Worm (Caenorhabditis elegans) whole organism, early embryonic: ENCODE measurements around the gene ttr-48.

ENCODE experiments used
- B0310.2 ChIP-seq: sonication (generic microtip); optimal IDR thresholded peaks from 2 replicates; lab custom pipeline; 2016; ENCODE audit warnings: mild to moderate bottlenecking, missing genetic modification characterization, missing compliant biosample characterization
- F13C5.2 ChIP-seq: sonication (generic microtip); optimal IDR thresholded peaks from 2 replicates; lab custom pipeline; 2017; ENCODE audit warnings: mild to moderate bottlenecking, missing genetic modification characterization, inconsistent platforms, missing compliant biosample characterization
- aly-1 ChIP-seq: sonication (generic microtip); optimal IDR thresholded peaks from 2 replicates; lab custom pipeline; 2016; ENCODE audit warnings: missing genetic modification characterization, missing compliant biosample characterization
- ama-1 ChIP-seq: fragments of 150-350 bp; optimal IDR thresholded peaks from 2 replicates; lab custom pipeline; 2014
- ceh-13 ChIP-seq: fragments of 200-800 bp; sonication (Bioruptor generic); optimal IDR thresholded peaks from 2 replicates; lab custom pipeline; 2018; ENCODE audit warnings: mild to moderate bottlenecking, missing genetic modification characterization, missing compliant biosample characterization
- ceh-36 ChIP-seq: sonication (generic microtip); optimal IDR thresholded peaks from 2 replicates; lab custom pipeline; 2016; ENCODE audit warnings: missing genetic modification characterization, inconsistent platforms, missing compliant biosample characterization
- ets-7 ChIP-seq: sonication (generic microtip); optimal IDR thresholded peaks from 2 replicates; lab custom pipeline; 2016; ENCODE audit warnings: missing genotype, missing genetic modification characterization, missing compliant biosample characterization
- flt-1 ChIP-seq: fragments of 200-800 bp; sonication (Bioruptor generic); IDR thresholded peaks from 2 replicates; pipeline ENCODE4 v1.3.6; 2022; ENCODE audit warnings: missing genetic modification characterization, missing compliant biosample characterization
- hmbx-1 ChIP-seq: sonication (generic microtip); optimal IDR thresholded peaks from 2 replicates; lab custom pipeline; 2016; ENCODE audit warnings: mild to moderate bottlenecking, missing genetic modification characterization, missing compliant biosample characterization
- hmg-4 ChIP-seq: fragments of 200-800 bp; sonication (Bioruptor generic); optimal IDR thresholded peaks from 2 replicates; lab custom pipeline; 2018; ENCODE audit warnings: mild to moderate bottlenecking, missing genetic modification characterization, missing compliant biosample characterization
- hnd-1 ChIP-seq: sonication (generic microtip); optimal IDR thresholded peaks from 2 replicates; lab custom pipeline; 2016; ENCODE audit warnings: missing genetic modification characterization, missing compliant biosample characterization
- pes-1 ChIP-seq: fragments of 200-800 bp; sonication (Bioruptor generic); IDR thresholded peaks from 2 replicates; pipeline ENCODE4 v1.3.6; 2022; ENCODE audit warnings: missing genetic modification reagents, missing genetic modification characterization, missing compliant biosample characterization
- scrt-1 ChIP-seq: fragments of 200-800 bp; sonication (Bioruptor generic); IDR thresholded peaks from 2 replicates; pipeline ENCODE4 v1.3.6; 2022; ENCODE audit warnings: missing genetic modification characterization, missing compliant biosample characterization
- sea-1 ChIP-seq: fragments of 200-800 bp; sonication (Bioruptor generic); conservative IDR thresholded peaks from 2 replicates; pipeline ENCODE4 v1.3.6; 2022; ENCODE audit warnings: missing genetic modification characterization, missing compliant biosample characterization
- tbx-11 ChIP-seq: fragments of 200-800 bp; sonication (Bioruptor generic); IDR thresholded peaks from 2 replicates; pipeline ENCODE4 v1.3.6; 2022; ENCODE audit warnings: missing genetic modification characterization, missing compliant biosample characterization
- tbx-37 ChIP-seq: fragments of 200-800 bp; sonication (Bioruptor generic); conservative IDR thresholded peaks from 2 replicates; pipeline ENCODE4 v1.3.6; 2022; ENCODE audit warnings: missing genetic modification reagents, missing genetic modification characterization, missing compliant biosample characterization
- tra-4 ChIP-seq: sonication (generic microtip); optimal IDR thresholded peaks from 2 replicates; lab custom pipeline; 2017; ENCODE audit warnings: missing genetic modification characterization, missing compliant biosample characterization

ttr-48 gene

DNA sequence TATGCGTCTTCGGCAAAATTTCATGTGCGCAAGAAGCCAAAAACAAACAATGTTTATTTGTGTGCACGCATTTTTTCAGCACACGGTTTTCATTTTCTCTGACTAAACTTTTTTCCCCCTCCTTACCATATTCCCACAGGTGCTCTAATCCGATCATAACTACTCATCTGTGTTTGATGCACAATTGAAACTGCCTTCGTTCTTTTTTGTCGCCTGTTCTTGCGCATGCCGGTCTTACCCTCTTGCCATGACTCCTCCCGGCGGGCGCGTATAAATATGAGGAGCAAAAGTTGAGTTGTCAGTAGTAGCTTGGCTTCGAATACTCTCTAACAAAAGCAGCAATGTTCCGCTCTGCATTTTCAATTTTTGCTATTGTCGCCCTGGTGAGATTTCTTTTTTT lies 44.4 kb downstream of the ttr-48 start, which contains the start of gene abu-10:
abu-10 (plus strand) TSS at position 301 of the 400 bp plus-strand sequence.
- TF ChIP-seq hmg-4 (GFP tag; lab: Kevin White, UChicago) (no peak), sea-1 (no peak), aly-1 (tag; lab: Kevin White, UChicago) (no peak), tbx-37 (no peak), pes-1 (GFP tag; lab: Robert Waterston, UW) (no peak), B0310.2 (no peak), tra-4 (tag; lab: Kevin White, UChicago) (no peak), hnd-1 (tag; lab: Kevin White, UChicago) (no peak), ceh-36 (tag; lab: Kevin White, UChicago) (no peak)

DNA sequence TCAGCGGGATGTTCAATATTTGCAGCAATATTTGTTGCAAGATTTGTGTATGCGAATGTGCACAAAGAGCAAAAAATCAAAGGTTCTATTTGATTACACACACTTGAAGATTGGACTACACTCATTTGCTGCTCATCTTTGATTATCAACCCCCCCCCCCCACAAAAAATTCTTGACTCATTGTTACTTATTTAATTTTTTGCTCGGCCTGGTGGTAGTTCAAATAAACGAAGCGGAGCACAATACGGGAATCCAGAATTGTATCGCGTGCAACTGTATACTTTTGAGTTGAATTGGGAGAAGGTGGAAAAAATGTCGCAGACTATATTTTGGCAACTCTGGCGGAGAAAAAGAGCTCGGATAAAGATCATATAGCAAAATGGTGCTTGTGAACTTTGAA lies 46.6 kb downstream of the ttr-48 start, which contains the start of gene F35A5.5:
F35A5.5 (minus strand) TSS at position 101 of the 400 bp plus-strand sequence.
- TF ChIP-seq sea-1 (no peak), scrt-1 (no peak), tbx-37 (no peak)

DNA sequence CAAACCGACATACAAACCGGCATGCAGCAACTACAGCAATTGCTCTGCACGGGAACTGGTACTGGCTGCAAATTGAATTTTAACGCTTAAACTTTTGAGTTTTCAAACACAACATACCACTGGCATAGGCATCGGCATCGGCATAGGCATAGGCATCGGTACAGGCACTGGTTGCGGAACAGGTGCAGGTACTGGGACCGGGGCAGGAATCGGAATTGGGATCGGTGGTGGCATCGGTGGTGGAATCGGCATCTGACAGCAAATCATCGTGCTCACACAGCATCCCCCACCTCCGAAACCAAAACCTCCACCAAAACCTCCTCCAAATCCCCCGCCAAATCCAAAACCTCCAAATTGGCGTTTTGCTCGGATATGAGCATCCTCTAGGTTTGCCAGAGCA lies 48.1 kb downstream of the ttr-48 start:
- TF ChIP-seq sea-1 (no peak), pes-1 (GFP tag; lab: Robert Waterston, UW) (no peak), ceh-13 (GFP tag; lab: Kevin White, UChicago) (no peak), ama-1 (lab: Kevin White, UChicago) (no peak), tbx-11 (GFP tag; lab: Robert Waterston, UW) (no peak), hnd-1 (tag; lab: Kevin White, UChicago) (no peak), flt-1 (GFP tag; lab: Robert Waterston, UW) (no peak), F13C5.2 (tag; lab: Kevin White, UChicago) (no peak)

- TF ChIP-seq pes-1 (GFP tag; lab: Robert Waterston, UW), result 0 out of 2 replicates have a peak, but pooled peaks have one; percentile 50
- TF ChIP-seq hnd-1 (tag; lab: Kevin White, UChicago), result no peak
Measured at ce11 chrX:3793389-3793788, 48.9 kb downstream of the ttr-48 start.

- TF ChIP-seq ets-7 (tag; lab: Kevin White, UChicago) (no peak), scrt-1 (no peak), ceh-36 (tag; lab: Kevin White, UChicago) (no peak), sea-1 (no peak), tra-4 (tag; lab: Kevin White, UChicago) (no peak), ceh-13 (GFP tag; lab: Kevin White, UChicago) (no peak), aly-1 (tag; lab: Kevin White, UChicago) (no peak), ama-1 (lab: Kevin White, UChicago) (no peak), flt-1 (GFP tag; lab: Robert Waterston, UW) (no peak), hmg-4 (GFP tag; lab: Kevin White, UChicago) (no peak), F13C5.2 (tag; lab: Kevin White, UChicago) (no peak)
Measured at ce11 chrX:3792715-3793114, 49.5 kb downstream of the ttr-48 start, which contains the start of gene idpp-5. Gene idpp-5 (minus strand): TSS chrX:3792815.

DNA sequence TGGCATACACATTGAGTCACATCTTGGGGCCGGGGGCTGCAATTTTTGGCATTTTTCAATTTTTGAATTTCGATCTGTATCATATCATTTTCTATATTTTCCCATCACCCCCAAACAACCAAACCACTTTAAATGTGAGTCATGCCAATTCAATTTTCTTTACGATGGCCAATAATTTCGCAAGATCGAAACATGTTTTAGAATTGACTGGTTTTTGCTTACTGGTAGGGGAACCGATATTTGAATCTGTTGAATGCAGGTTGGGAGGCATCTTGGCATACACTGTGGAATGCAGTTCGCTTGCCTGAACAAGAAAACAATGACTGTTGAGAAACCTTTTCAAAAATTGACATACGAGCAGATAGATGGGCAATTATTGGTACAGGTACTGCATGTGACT lies 51.1 kb downstream of the ttr-48 start:
- TF ChIP-seq tbx-11 (GFP tag; lab: Robert Waterston, UW), result no peak
- TF ChIP-seq ceh-13 (GFP tag; lab: Kevin White, UChicago), result no peak
- TF ChIP-seq tra-4 (tag; lab: Kevin White, UChicago), result no peak
- no peak for TF ChIP-seq tbx-37
- TF ChIP-seq ets-7 (tag; lab: Kevin White, UChicago), result no peak
- no peak for TF ChIP-seq hnd-1 (tag; lab: Kevin White, UChicago)
- TF ChIP-seq sea-1, result no peak
- no peak for TF ChIP-seq aly-1 (tag; lab: Kevin White, UChicago)
- no peak for TF ChIP-seq hmbx-1
- no peak for TF ChIP-seq B0310.2
